Worm (Caenorhabditis elegans): ENCODE data around the gene dnj-5.

DNA sequence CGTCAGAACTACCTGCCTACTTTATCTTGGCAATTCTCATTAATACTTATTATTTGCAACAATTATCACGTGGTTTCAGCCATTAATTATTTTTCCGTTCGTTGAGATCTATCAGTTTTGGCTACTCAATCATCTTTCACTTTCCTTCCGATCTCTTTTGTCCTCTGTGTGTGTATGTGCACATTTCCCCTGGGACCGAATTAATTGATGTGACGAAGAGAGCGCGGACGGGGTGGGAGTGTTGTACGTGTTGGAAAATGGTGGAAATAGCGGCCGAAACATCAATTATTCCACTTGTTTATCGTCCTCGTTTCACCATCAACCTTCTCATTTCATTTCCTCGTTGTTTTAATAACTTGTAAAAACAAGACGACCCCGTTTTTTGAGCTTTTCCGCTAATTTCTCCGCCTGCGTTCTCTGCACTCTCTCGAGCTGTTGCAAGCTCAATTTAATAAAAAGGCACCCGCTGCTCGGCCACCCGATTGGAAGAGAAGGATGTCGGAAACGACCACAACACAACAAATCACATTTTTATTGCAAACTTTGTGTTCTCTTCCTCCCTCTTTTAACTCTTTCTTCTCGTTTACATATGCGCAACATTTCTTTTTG, 19.7 kb downstream of the dnj-5 start:
- no peak for TF ChIP-seq tra-4 (tag; optimal IDR thresholded peaks at IDR 0.05)
- no peak for TF ChIP-seq flt-1 (GFP tag; IDR thresholded peaks at IDR 0.05)
- TF ChIP-seq ama-1 (optimal IDR thresholded peaks at IDR 0.05), result no peak
